Worm (Caenorhabditis elegans) whole organism, midembryonic: Measurements from ENCODE around the gene C35B1.2.

ENCODE experiments used
- T22C8.4 ChIP-seq: fragments of 200-800 bp; sonication (Bioruptor generic); IDR thresholded peaks from 2 replicates; pipeline ENCODE4 v1.3.6; 2022; ENCODE audit warnings: missing genetic modification characterization, missing compliant biosample characterization
- cog-1 ChIP-seq: sonication (generic microtip); optimal IDR thresholded peaks from 2 replicates; lab custom pipeline; 2016; ENCODE audit warnings: missing genetic modification characterization, missing compliant biosample characterization
- flt-1 ChIP-seq: fragments of 200-800 bp; sonication (Bioruptor generic); IDR thresholded peaks from 2 replicates; pipeline ENCODE4 v1.3.6; 2022; ENCODE audit warnings: missing genetic modification characterization, missing compliant biosample characterization
- med-1 ChIP-seq: sonication (generic microtip); optimal IDR thresholded peaks from 2 replicates; lab custom pipeline; 2017; ENCODE audit warnings: missing genetic modification characterization, mild to moderate bottlenecking, missing compliant biosample characterization, antibody characterized with exemption, missing genetic modification reagents; ENCODE audit not compliant: insufficient read depth
- ref-1 ChIP-seq: fragments of 200-800 bp; sonication (Bioruptor generic); conservative IDR thresholded peaks from 2 replicates; pipeline ENCODE4 v1.3.6; 2022; ENCODE audit warnings: missing genetic modification reagents, missing genetic modification characterization, missing compliant biosample characterization
- tab-1 ChIP-seq: fragments of 200-800 bp; sonication (Bioruptor generic); IDR thresholded peaks from 2 replicates; pipeline ENCODE4 v1.3.6; 2022; ENCODE audit warnings: missing genetic modification characterization, missing compliant biosample characterization
- ztf-23 ChIP-seq: fragments of 200-800 bp; sonication (Bioruptor generic); IDR thresholded peaks from 2 replicates; pipeline ENCODE4 v1.3.6; 2022; ENCODE audit warnings: missing genetic modification reagents, missing genetic modification characterization, missing compliant biosample characterization
- ztf-29 ChIP-seq: fragments of 200-800 bp; sonication (Bioruptor generic); IDR thresholded peaks from 2 replicates; pipeline ENCODE4 v1.3.6; 2022; ENCODE audit warnings: missing genetic modification reagents, missing genetic modification characterization, missing compliant biosample characterization

- TF ChIP-seq med-1 (GFP tag; lab: Kevin White, UChicago): no peak
- TF ChIP-seq ztf-23 (GFP tag; lab: Robert Waterston, UW): no peak
- no peak for TF ChIP-seq ztf-29 (GFP tag; lab: Robert Waterston, UW)
- no peak for TF ChIP-seq ref-1 (GFP tag; lab: Robert Waterston, UW)
- TF ChIP-seq cog-1 (tag; lab: Kevin White, UChicago): no peak
- no peak for TF ChIP-seq tab-1
- TF ChIP-seq flt-1 (GFP tag; lab: Robert Waterston, UW): no peak
- TF ChIP-seq T22C8.4 (GFP tag; lab: Robert Waterston, UW): no peak
Measured at ce11 chrIV:4063573-4063972, 22.4 kb upstream of the C35B1.2 start, which contains the start of gene ilys-6.
